Fruit fly (Drosophila melanogaster): ENCODE data around the gene STUB1.

DNA sequence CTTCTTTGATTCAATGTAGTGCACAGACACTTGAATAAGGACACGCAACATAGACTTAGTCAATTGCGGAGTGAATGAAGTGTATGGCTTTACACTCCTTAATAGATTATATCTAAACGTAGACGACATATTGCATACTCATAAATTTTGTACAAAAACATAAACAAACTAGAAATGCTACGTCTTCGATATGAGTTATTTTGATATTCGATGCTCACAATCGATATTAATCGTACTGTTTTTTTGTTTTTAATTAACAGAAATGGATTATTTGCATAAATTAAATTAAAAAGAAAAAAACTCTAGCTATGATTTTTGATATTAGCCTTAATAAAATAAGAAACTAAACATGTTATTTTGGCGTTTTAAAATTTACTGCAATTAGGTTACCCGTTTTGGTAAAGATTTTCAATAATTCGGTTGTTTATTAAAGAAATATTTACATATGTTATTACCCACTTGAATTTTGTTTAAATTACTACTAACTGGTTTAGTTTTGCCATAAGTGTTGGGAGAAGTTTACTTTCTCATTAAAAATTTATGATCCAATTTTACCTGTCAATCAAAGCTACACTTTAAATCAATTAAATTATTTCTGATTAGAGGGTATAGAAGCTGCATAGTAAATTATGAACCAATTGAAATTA lies 32.2 kb upstream of the STUB1 start, which contains the start of the genes CG17768, LSm-4 and Ir31a:
- TF ChIP-seq CTCF (optimal IDR thresholded peaks at IDR 0.05) = no peak
- no peak for TF ChIP-seq CG8478 (optimal IDR thresholded peaks at IDR 0.05)

Data from S2 (cell line).